Worm (Caenorhabditis elegans) whole organism, L2 larva: Measurements from ENCODE around the gene Y110A2AL.4.

Experiments
- F13H6.1 ChIP-seq: sonication (generic microtip); optimal IDR thresholded peaks from 2 replicates; lab custom pipeline; 2016; ENCODE audit warnings: missing genetic modification characterization, missing compliant biosample characterization
- R02D3.7 ChIP-seq: fragments of 150-350 bp; optimal IDR thresholded peaks from 2 replicates; lab custom pipeline; 2014; ENCODE audit warnings: missing biosample characterization, missing genetic modification characterization
- Y55F3AM.14 ChIP-seq: fragments of 200-800 bp; sonication (Bioruptor generic); optimal IDR thresholded peaks from 2 replicates; lab custom pipeline; 2018; ENCODE audit warnings: mild to moderate bottlenecking, missing genetic modification characterization, missing compliant biosample characterization
- ZK546.5 ChIP-seq: sonication (generic microtip); optimal IDR thresholded peaks from 2 replicates; lab custom pipeline; 2017; ENCODE audit warnings: missing biosample characterization, missing genetic modification characterization
- aly-2 ChIP-seq: fragments of 150-350 bp; optimal IDR thresholded peaks from 2 replicates; lab custom pipeline; 2014; ENCODE audit warnings: missing biosample characterization, missing genetic modification characterization
- blmp-1 ChIP-seq: sonication (generic microtip); optimal IDR thresholded peaks from 2 replicates; lab custom pipeline; 2017; ENCODE audit warnings: missing genetic modification characterization, mild to moderate bottlenecking, missing compliant biosample characterization, antibody characterized with exemption, moderate library complexity; ENCODE audit not compliant: insufficient read depth
- ceh-82 ChIP-seq: fragments of 150-350 bp; optimal IDR thresholded peaks from 2 replicates; lab custom pipeline; 2014; ENCODE audit warnings: missing biosample characterization, missing genetic modification characterization
- crh-2 ChIP-seq: sonication (generic microtip); optimal IDR thresholded peaks from 2 replicates; lab custom pipeline; 2017; ENCODE audit warnings: missing biosample characterization, missing genetic modification characterization
- dmd-4 ChIP-seq: sonication (generic microtip); optimal IDR thresholded peaks from 2 replicates; lab custom pipeline; 2017; ENCODE audit warnings: missing biosample characterization, missing genetic modification characterization
- egl-27 ChIP-seq: sonication (generic microtip); optimal IDR thresholded peaks from 3 replicates; lab custom pipeline; 2017; ENCODE audit warnings: missing biosample characterization, missing genetic modification reagents, missing genetic modification characterization
- fos-1 ChIP-seq: fragments of 150-350 bp; optimal IDR thresholded peaks from 2 replicates; lab custom pipeline; 2014; ENCODE audit warnings: missing biosample characterization, missing genetic modification characterization
- gmeb-1 ChIP-seq: fragments of 150-350 bp; optimal IDR thresholded peaks from 2 replicates; lab custom pipeline; 2014; ENCODE audit warnings: missing biosample characterization, missing genetic modification characterization
- lin-11 ChIP-seq: fragments of 150-350 bp; sonication (generic microtip); optimal IDR thresholded peaks from 2 replicates; lab custom pipeline; 2014; ENCODE audit warnings: missing biosample characterization, missing genetic modification characterization, inconsistent platforms, mixed read lengths
- lin-13 ChIP-seq: fragments of 150-350 bp; optimal IDR thresholded peaks from 2 replicates; lab custom pipeline; 2014; ENCODE audit warnings: missing biosample characterization, missing genetic modification reagents, missing genetic modification characterization
- mdl-1 ChIP-seq, 2 experiments: fragments of 150-350 bp in 1 of 2; sonication (generic microtip) in 1 of 2; optimal IDR thresholded peaks; 2 replicates each; lab custom pipeline; 2017; ENCODE audit warnings: missing biosample characterization in 2 of 2, missing genetic modification characterization in 2 of 2
- nhr-10 ChIP-seq: sonication (generic microtip); optimal IDR thresholded peaks from 2 replicates; lab custom pipeline; 2017; ENCODE audit warnings: missing biosample characterization, missing genetic modification characterization
- nhr-21 ChIP-seq: fragments of 150-350 bp; optimal IDR thresholded peaks from 2 replicates; lab custom pipeline; 2014; ENCODE audit warnings: missing biosample characterization, missing genetic modification characterization
- nhr-23 ChIP-seq: fragments of 150-350 bp; optimal IDR thresholded peaks from 2 replicates; lab custom pipeline; 2014; ENCODE audit warnings: missing biosample characterization, missing genetic modification reagents, missing genetic modification characterization
- nhr-25 ChIP-seq: fragments of 150-350 bp; sonication (generic microtip); optimal IDR thresholded peaks from 3 replicates; lab custom pipeline; 2014; ENCODE audit warnings: missing biosample characterization, missing genetic modification characterization
- nhr-6 ChIP-seq: fragments of 150-350 bp; optimal IDR thresholded peaks from 2 replicates; lab custom pipeline; 2014; ENCODE audit warnings: missing biosample characterization, missing genetic modification characterization
- nhr-77 ChIP-seq: fragments of 150-350 bp; optimal IDR thresholded peaks from 2 replicates; lab custom pipeline; 2014; ENCODE audit warnings: missing biosample characterization, missing genetic modification characterization
- peb-1 ChIP-seq: fragments of 150-350 bp; optimal IDR thresholded peaks from 2 replicates; lab custom pipeline; 2014; ENCODE audit warnings: missing biosample characterization, missing genetic modification characterization
- sem-4 ChIP-seq: fragments of 150-350 bp; optimal IDR thresholded peaks from 2 replicates; lab custom pipeline; 2014; ENCODE audit warnings: missing biosample characterization, missing genetic modification reagents, missing genetic modification characterization
- skn-1 ChIP-seq: sonication (generic microtip); optimal IDR thresholded peaks from 2 replicates; lab custom pipeline; 2017; ENCODE audit warnings: missing biosample characterization, missing genetic modification characterization
- sma-3 ChIP-seq: sonication (generic microtip); optimal IDR thresholded peaks from 2 replicates; lab custom pipeline; 2016; ENCODE audit warnings: missing genetic modification reagents, missing genetic modification characterization, missing compliant biosample characterization
- sma-9 ChIP-seq, 2 experiments: fragments of 150-350 bp in 1 of 2; sonication (generic microtip) in 1 of 2; optimal IDR thresholded peaks; 2 replicates each; lab custom pipeline; 2014 to 2016; ENCODE audit warnings: missing genetic modification characterization in 2 of 2, mild to moderate bottlenecking in 1 of 2, missing biosample characterization in 1 of 2, missing compliant biosample characterization in 1 of 2, missing genetic modification reagents in 1 of 2, moderate library complexity in 1 of 2
- snpc-4 ChIP-seq: fragments of 150-350 bp; optimal IDR thresholded peaks from 2 replicates; lab custom pipeline; 2014; ENCODE audit warnings: missing biosample characterization, missing genetic modification characterization
- unc-39 ChIP-seq: fragments of 150-350 bp; optimal IDR thresholded peaks from 2 replicates; lab custom pipeline; 2014; ENCODE audit warnings: missing biosample characterization, missing genetic modification characterization
- unc-62 ChIP-seq: fragments of 150-350 bp; optimal IDR thresholded peaks from 2 replicates; lab custom pipeline; 2014; ENCODE audit warnings: missing biosample characterization, missing genetic modification reagents, missing genetic modification characterization
- zag-1 ChIP-seq: fragments of 150-350 bp; optimal IDR thresholded peaks from 2 replicates; lab custom pipeline; 2014; ENCODE audit warnings: missing biosample characterization, missing genetic modification characterization
- ztf-1 ChIP-seq: fragments of 200-800 bp; sonication (Bioruptor generic); conservative IDR thresholded peaks from 2 replicates; pipeline ENCODE4 v1.3.6; 2022; ENCODE audit warnings: missing genetic modification characterization, missing compliant biosample characterization
- ztf-11 ChIP-seq: sonication (generic microtip); optimal IDR thresholded peaks from 2 replicates; lab custom pipeline; 2017; ENCODE audit warnings: missing biosample characterization, missing genetic modification characterization
- ztf-4 ChIP-seq: fragments of 150-350 bp; optimal IDR thresholded peaks from 2 replicates; lab custom pipeline; 2014; ENCODE audit warnings: missing biosample characterization, missing genetic modification characterization

The Y110A2AL.4 gene

ce11 chrII:2834105-2834504 is 5.0 kb upstream of the Y110A2AL.4 start:
- TF ChIP-seq F13H6.1 (tag; lab: Kevin White, UChicago) (no peak), skn-1 (peak; percentile 51), sem-4 (tag; lab: Kevin White, UChicago) (no peak), nhr-23 (no peak), fos-1 (tag; lab: Kevin White, UChicago) (peak; percentile 87), sma-9 (GFP tag; optimal IDR thresholded peaks at IDR 0.05; lab: Kevin White, UChicago) (peak; percentile 11), sma-9 (tag; optimal IDR thresholded peaks at IDR 0.05; lab: Kevin White, UChicago) (no peak), ztf-1 (GFP tag; lab: Robert Waterston, UW) (no peak), ztf-4 (tag; lab: Kevin White, UChicago) (no peak)

ce11 chrII:2836853-2837252 is 2.3 kb upstream of the Y110A2AL.4 start, which contains the start of gene K12H6.7:
K12H6.7 (minus strand) TSS chrII:2836953.
- TF ChIP-seq snpc-4 (tag; lab: Kevin White, UChicago) = no peak
- TF ChIP-seq zag-1 (tag; lab: Kevin White, UChicago) = no peak
- no peak for TF ChIP-seq gmeb-1 (tag; lab: Kevin White, UChicago)
- TF ChIP-seq nhr-77 (tag; lab: Kevin White, UChicago) = no peak
- TF ChIP-seq Y55F3AM.14 (GFP tag; lab: Kevin White, UChicago) = no peak
- no peak for TF ChIP-seq lin-11 (tag; lab: Kevin White, UChicago)
- no peak for TF ChIP-seq lin-13 (GFP tag; lab: Kevin White, UChicago)
- no peak for TF ChIP-seq mdl-1 (tag; optimal IDR thresholded peaks at IDR 0.05; lab: Kevin White, UChicago)
- TF ChIP-seq nhr-25 (tag; lab: Kevin White, UChicago) = no peak
- no peak for TF ChIP-seq sma-3

DNA sequence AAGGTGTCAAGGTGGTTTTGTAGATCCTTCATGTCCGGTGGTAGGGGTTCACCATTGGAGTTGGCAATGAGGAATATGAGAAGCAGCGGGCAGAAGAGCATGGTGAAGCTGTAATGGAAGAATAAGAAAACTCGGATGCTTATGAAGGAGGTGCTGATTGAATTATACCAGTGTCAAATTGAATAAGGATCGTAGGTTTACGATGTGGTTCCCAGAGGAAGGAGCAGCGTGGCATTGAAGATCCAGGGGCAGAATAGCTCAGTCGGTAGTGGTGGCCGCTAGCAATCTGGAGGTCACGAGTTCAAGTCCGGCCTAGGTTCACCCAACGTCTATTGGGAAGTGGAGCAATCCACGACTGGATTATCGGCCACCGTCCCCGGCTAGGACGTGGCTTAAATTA is 2.4 kb downstream of the Y110A2AL.4 start, which contains the start of gene Y110A2AL.6:
TSS of gene Y110A2AL.6 (minus strand) at position 101 of the 400 bp plus-strand sequence.
- no peak for TF ChIP-seq nhr-6 (tag; lab: Kevin White, UChicago)
- no peak for TF ChIP-seq unc-62
- TF ChIP-seq R02D3.7 (tag; lab: Kevin White, UChicago) = no peak
- no peak for TF ChIP-seq crh-2 (tag; lab: Kevin White, UChicago)
- TF ChIP-seq nhr-23 = no peak
- TF ChIP-seq gmeb-1 (tag; lab: Kevin White, UChicago) = no peak
- no peak for TF ChIP-seq lin-13 (GFP tag; lab: Kevin White, UChicago)
- no peak for TF ChIP-seq unc-39 (tag; lab: Kevin White, UChicago)
- no peak for TF ChIP-seq aly-2 (tag; lab: Kevin White, UChicago)
- no peak for TF ChIP-seq blmp-1 (tag; lab: Kevin White, UChicago)
- TF ChIP-seq sem-4 (tag; lab: Kevin White, UChicago) = no peak
- no peak for TF ChIP-seq lin-11 (tag; lab: Kevin White, UChicago)
- TF ChIP-seq ceh-82 (tag; lab: Kevin White, UChicago) = no peak

ce11 chrII:2843088-2843487 is 4.0 kb downstream of the Y110A2AL.4 start, which contains the start of gene Y110A2AL.7:
Y110A2AL.7 (minus strand) TSS chrII:2843188.
- TF ChIP-seq ZK546.5 (tag; lab: Kevin White, UChicago) (no peak), dmd-4 (tag; lab: Kevin White, UChicago) (no peak), nhr-21 (no peak), ztf-11 (tag; lab: Kevin White, UChicago) (no peak), peb-1 (tag; lab: Kevin White, UChicago) (no peak)
- TF ChIP-seq, all 48 proteins: peak for 0

DNA sequence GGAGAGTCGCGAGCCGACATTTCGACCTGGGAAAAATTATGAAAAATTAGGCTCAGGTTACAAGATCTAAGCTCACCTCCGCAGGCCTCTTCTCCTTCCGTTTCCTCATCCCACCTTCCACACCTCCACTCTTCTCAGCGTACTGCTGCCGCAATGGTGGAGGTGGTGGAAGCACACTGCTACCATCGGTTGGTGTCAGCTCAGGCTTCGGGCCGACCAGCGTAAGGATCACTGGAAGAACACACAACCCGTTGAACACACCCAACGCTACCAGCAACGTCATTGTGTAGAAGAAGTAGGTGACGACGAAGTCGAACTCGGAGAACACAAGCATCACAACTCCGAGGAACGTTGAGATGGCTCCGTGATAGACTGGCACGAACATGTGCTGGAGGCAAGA is 6.6 kb downstream of the Y110A2AL.4 start:
- TF ChIP-seq sma-3 (no peak), nhr-10 (no peak), ztf-11 (tag; lab: Kevin White, UChicago) (no peak), R02D3.7 (tag; lab: Kevin White, UChicago) (no peak), egl-27 (tag; lab: Kevin White, UChicago) (no peak)
